Worm (Caenorhabditis elegans): Measurements from ENCODE around the gene rnh-2.

The rnh-2 gene

ce11 chrII:8561227-8561626, 44.3 kb downstream of the rnh-2 start, which contains the start of gene iff-2:
Gene iff-2, minus strand, starts transcription at chrII:8561367.
- TF ChIP-seq med-1 (GFP tag; optimal IDR thresholded peaks at IDR 0.05; ENCODE audit: insufficient read depth) (no peak), T22C8.4 (GFP tag; IDR thresholded peaks at IDR 0.05) (peak; percentile 52), ztf-29 (GFP tag; IDR thresholded peaks at IDR 0.05) (peak; percentile 16; the same call in 1 of the 2 replicates), ztf-23 (GFP tag; IDR thresholded peaks at IDR 0.05) (peak; percentile 92), ref-1 (GFP tag; conservative IDR thresholded peaks at IDR 0.05) (peak; percentile 46), tab-1 (GFP tag; IDR thresholded peaks at IDR 0.05) (peak; percentile 24; the same call in 1 of the 2 replicates), klf-2 (GFP tag; conservative IDR thresholded peaks at IDR 0.05) (0 out of 2 replicates have a peak, but pooled peaks have one; percentile 51), flt-1 (GFP tag; IDR thresholded peaks at IDR 0.05) (peak; percentile 89), cog-1 (tag; optimal IDR thresholded peaks at IDR 0.05) (peak; percentile 97)

DNA sequence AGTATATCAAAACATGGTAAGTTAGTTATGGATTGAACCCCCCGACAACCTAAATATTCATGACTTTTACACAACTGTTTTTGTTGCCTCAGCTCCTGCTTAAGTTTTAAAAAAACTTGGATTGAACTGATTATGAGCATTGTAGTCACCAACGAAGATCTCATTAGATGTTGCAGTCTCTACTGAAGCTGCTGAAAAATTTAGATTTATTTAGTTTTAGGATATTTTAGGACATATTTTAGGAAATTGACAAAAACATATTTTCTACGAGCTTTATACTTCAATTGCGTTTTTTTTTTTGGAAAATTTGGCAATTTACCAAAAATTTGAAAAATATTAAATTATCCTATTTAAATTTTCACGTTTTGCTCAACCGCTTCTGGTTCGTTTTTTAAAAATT, 45.1 kb downstream of the rnh-2 start, which contains the start of gene F54C9.14:
Gene F54C9.14, plus strand, starts transcription at position 301 of the 400 bp plus-strand sequence.
- TF ChIP-seq med-1 (GFP tag; optimal IDR thresholded peaks at IDR 0.05; ENCODE audit: insufficient read depth) (no peak), tab-1 (GFP tag; IDR thresholded peaks at IDR 0.05) (no peak), ref-1 (GFP tag; conservative IDR thresholded peaks at IDR 0.05) (no peak), T22C8.4 (GFP tag; IDR thresholded peaks at IDR 0.05) (no peak), klf-2 (GFP tag; conservative IDR thresholded peaks at IDR 0.05) (no peak), ztf-23 (GFP tag; IDR thresholded peaks at IDR 0.05) (no peak), ztf-29 (GFP tag; IDR thresholded peaks at IDR 0.05) (no peak), cog-1 (tag; optimal IDR thresholded peaks at IDR 0.05) (no peak)

ce11 chrII:8566039-8566438, 49.1 kb downstream of the rnh-2 start, which contains the start of gene stc-1:
Gene stc-1, minus strand, starts transcription at chrII:8566139.
- no peak for TF ChIP-seq ref-1 (GFP tag; conservative IDR thresholded peaks at IDR 0.05)
- no peak for TF ChIP-seq T22C8.4 (GFP tag; IDR thresholded peaks at IDR 0.05)
- no peak for TF ChIP-seq flt-1 (GFP tag; IDR thresholded peaks at IDR 0.05)
- no peak for TF ChIP-seq med-1 (GFP tag; optimal IDR thresholded peaks at IDR 0.05; ENCODE audit: insufficient read depth)
- TF ChIP-seq klf-2 (GFP tag; conservative IDR thresholded peaks at IDR 0.05) = no peak
- no peak for TF ChIP-seq ztf-23 (GFP tag; IDR thresholded peaks at IDR 0.05)
- TF ChIP-seq cog-1 (tag; optimal IDR thresholded peaks at IDR 0.05) = no peak
- no peak for TF ChIP-seq ztf-29 (GFP tag; IDR thresholded peaks at IDR 0.05)
- no peak for TF ChIP-seq tab-1 (GFP tag; IDR thresholded peaks at IDR 0.05)

DNA sequence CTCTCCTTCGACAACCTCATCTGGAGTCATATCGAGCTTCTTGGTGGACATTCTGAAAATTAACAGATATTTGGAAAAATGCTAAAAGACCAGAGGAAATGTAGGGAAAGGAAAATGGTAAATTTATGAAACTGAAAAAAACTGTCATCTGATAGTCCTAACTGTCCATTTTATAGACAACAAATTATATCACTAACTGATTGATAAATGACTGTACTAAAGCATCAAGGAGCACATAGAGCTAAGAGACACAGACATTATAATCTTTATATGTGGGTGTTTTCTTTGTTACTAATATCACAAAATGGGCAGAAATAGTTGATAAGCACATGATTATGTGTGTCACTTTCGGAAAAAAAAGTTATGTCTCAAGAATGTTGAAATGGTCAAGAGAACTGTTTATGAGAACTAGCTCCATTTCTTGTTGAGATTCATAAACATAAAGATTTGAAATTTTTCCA, 49.9 kb downstream of the rnh-2 start, which contains the start of gene F54C9.3:
Gene F54C9.3, minus strand, starts transcription at position 51 of the 461 bp plus-strand sequence.
- TF ChIP-seq cog-1 (tag; optimal IDR thresholded peaks at IDR 0.05) (no peak), ztf-29 (GFP tag; IDR thresholded peaks at IDR 0.05) (no peak), flt-1 (GFP tag; IDR thresholded peaks at IDR 0.05) (no peak), ref-1 (GFP tag; conservative IDR thresholded peaks at IDR 0.05) (no peak), klf-2 (GFP tag; conservative IDR thresholded peaks at IDR 0.05) (no peak), T22C8.4 (GFP tag; IDR thresholded peaks at IDR 0.05) (no peak), tab-1 (GFP tag; IDR thresholded peaks at IDR 0.05) (no peak), med-1 (GFP tag; optimal IDR thresholded peaks at IDR 0.05; ENCODE audit: insufficient read depth) (no peak), ztf-23 (GFP tag; IDR thresholded peaks at IDR 0.05) (no peak)
